Fruit fly (Drosophila melanogaster) Kc167 (cell line): ENCODE results near the gene CG9933.

Source experiments
- Myc ChIP-seq: fragments of >200 bp; optimal IDR thresholded peaks from 2 replicates; lab custom pipeline; 2017; ENCODE audit warnings: missing external identifiers
- psq ChIP-seq: fragments of >200 bp; optimal IDR thresholded peaks from 2 replicates; lab custom pipeline; 2017; ENCODE audit warnings: missing external identifiers

dm6 chr2L:13000393-13001001 lies 20.6 kb downstream of the CG9933 start, which contains the start of gene Yip1d1:
- TF ChIP-seq psq (lab: Kevin White, UChicago) (no peak), Myc (lab: Kevin White, UChicago) (no peak)
